Worm (Caenorhabditis elegans) whole organism, L4 larva: ENCODE data around the gene D2007.2.
A peak's percentile ranks its signal among the peaks of the same experiment; 100 is the strongest.

Experiments used
- F37D6.2 ChIP-seq: sonication (generic microtip); optimal IDR thresholded peaks from 2 replicates; lab custom pipeline; 2016; ENCODE audit warnings: mild to moderate bottlenecking, missing genetic modification characterization, missing compliant biosample characterization
- F49E8.2 ChIP-seq: sonication (generic microtip); optimal IDR thresholded peaks from 2 replicates; lab custom pipeline; 2016; ENCODE audit warnings: missing compliant biosample characterization, mild to moderate bottlenecking, missing genetic modification characterization, borderline replicate concordance
- T20F7.1 ChIP-seq: fragments of 200-800 bp; sonication (Bioruptor generic); optimal IDR thresholded peaks from 2 replicates; lab custom pipeline; 2018; ENCODE audit warnings: mild to moderate bottlenecking, missing genetic modification characterization, missing compliant biosample characterization
- Y5F2A.4 ChIP-seq: fragments of 200-800 bp; sonication (Bioruptor generic); optimal IDR thresholded peaks from 2 replicates; lab custom pipeline; 2018; ENCODE audit warnings: mild to moderate bottlenecking, missing genetic modification characterization, missing compliant biosample characterization
- ZK337.2 ChIP-seq: fragments of 200-800 bp; sonication (Bioruptor generic); IDR thresholded peaks from 2 replicates; pipeline ENCODE4 v1.3.6; 2022; ENCODE audit warnings: missing genetic modification reagents, missing genetic modification characterization, missing compliant biosample characterization
- aha-1 ChIP-seq: fragments of 150-350 bp; peaks from one replicate; lab custom pipeline; 2014; ENCODE audit warnings: missing biosample characterization, missing genetic modification characterization
- aly-2 ChIP-seq: sonication (generic microtip); optimal IDR thresholded peaks from 2 replicates; lab custom pipeline; 2018; ENCODE audit warnings: missing biosample characterization, missing genetic modification characterization
- attf-4 ChIP-seq: sonication (generic microtip); optimal IDR thresholded peaks from 3 replicates; lab custom pipeline; 2017; ENCODE audit warnings: missing biosample characterization, missing genetic modification characterization
- ces-1 ChIP-seq: fragments of 150-350 bp; sonication (generic microtip); optimal IDR thresholded peaks from 4 replicates; lab custom pipeline; 2014; ENCODE audit warnings: missing biosample characterization, missing genetic modification reagents, missing genetic modification characterization
- daf-8 ChIP-seq: fragments of 200-800 bp; sonication (Bioruptor generic); IDR thresholded peaks from 2 replicates; pipeline ENCODE4 v1.3.6; 2022; ENCODE audit warnings: missing genetic modification characterization, missing compliant biosample characterization
- dmd-6 ChIP-seq: fragments of 200-800 bp; sonication (Bioruptor generic); IDR thresholded peaks from 2 replicates; pipeline ENCODE4 v1.3.6; 2022; ENCODE audit warnings: missing genetic modification reagents, missing genetic modification characterization, missing compliant biosample characterization
- duxl-1 ChIP-seq: sonication (generic microtip); optimal IDR thresholded peaks from 2 replicates; lab custom pipeline; 2016; ENCODE audit warnings: mild to moderate bottlenecking, missing genetic modification characterization, moderate library complexity, missing compliant biosample characterization; ENCODE audit not compliant: poor library complexity
- dve-1 ChIP-seq: sonication (generic microtip); optimal IDR thresholded peaks from 2 replicates; lab custom pipeline; 2017; ENCODE audit warnings: antibody characterized with exemption, mild to moderate bottlenecking, missing genetic modification characterization, missing compliant biosample characterization; ENCODE audit not compliant: insufficient read depth
- egl-43 ChIP-seq: fragments of 200-800 bp; sonication (Bioruptor generic); IDR thresholded peaks from 2 replicates; pipeline ENCODE4 v1.3.6; 2022; ENCODE audit warnings: missing genetic modification reagents, missing genetic modification characterization, missing compliant biosample characterization
- fkh-10 ChIP-seq: fragments of 150-350 bp; optimal IDR thresholded peaks from 2 replicates; lab custom pipeline; 2014; ENCODE audit warnings: missing biosample characterization, missing genetic modification reagents, missing genetic modification characterization
- fos-1 ChIP-seq: fragments of 150-350 bp; optimal IDR thresholded peaks from 2 replicates; lab custom pipeline; 2014; ENCODE audit warnings: missing biosample characterization, missing genetic modification characterization
- hlh-11 ChIP-seq: fragments of 200-800 bp; sonication (Bioruptor generic); optimal IDR thresholded peaks from 2 replicates; lab custom pipeline; 2018; ENCODE audit warnings: mild to moderate bottlenecking, missing genetic modification characterization, missing compliant biosample characterization
- hlh-30 ChIP-seq: sonication (generic microtip); optimal IDR thresholded peaks from 2 replicates; lab custom pipeline; 2017; ENCODE audit warnings: antibody characterized with exemption, mild to moderate bottlenecking, missing genetic modification characterization, missing compliant biosample characterization; ENCODE audit not compliant: insufficient read depth
- lim-7 ChIP-seq: fragments of 200-800 bp; sonication (Bioruptor generic); IDR thresholded peaks from 2 replicates; pipeline ENCODE4 v1.3.6; 2022; ENCODE audit warnings: missing genetic modification characterization, missing compliant biosample characterization
- lin-15B ChIP-seq: fragments of 150-350 bp; sonication (generic microtip); optimal IDR thresholded peaks from 3 replicates; lab custom pipeline; 2014; ENCODE audit warnings: missing biosample characterization, missing genetic modification characterization
- lin-29 ChIP-seq: fragments of 200-800 bp; sonication (Bioruptor generic); IDR thresholded peaks from 2 replicates; pipeline ENCODE4 v1.3.6; 2022; ENCODE audit warnings: missing genetic modification reagents, missing genetic modification characterization, missing compliant biosample characterization
- lin-38 ChIP-seq: fragments of 200-800 bp; sonication (Bioruptor generic); IDR thresholded peaks from 2 replicates; pipeline ENCODE4 v1.3.6; 2022; ENCODE audit warnings: missing genetic modification reagents, missing genetic modification characterization, missing compliant biosample characterization
- lin-39 ChIP-seq: fragments of 150-350 bp; optimal IDR thresholded peaks from 2 replicates; lab custom pipeline; 2014; ENCODE audit warnings: missing biosample characterization, missing genetic modification reagents, missing genetic modification characterization
- lir-3 ChIP-seq: sonication (generic microtip); optimal IDR thresholded peaks from 2 replicates; lab custom pipeline; 2016; ENCODE audit warnings: mild to moderate bottlenecking, missing genetic modification characterization, missing compliant biosample characterization
- lsy-2 ChIP-seq, 2 experiments: fragments of 150-350 bp in 1 of 2; sonication (generic microtip) in 1 of 2; optimal IDR thresholded peaks; 2 replicates each; lab custom pipeline; 2014 to 2017; ENCODE audit warnings: missing biosample characterization in 2 of 2, missing genetic modification characterization in 2 of 2
- madf-5 ChIP-seq, 2 experiments: fragments of 200-800 bp; sonication (Bioruptor generic); IDR thresholded peaks; 2 replicates each; pipeline ENCODE4 v1.3.6; 2022; ENCODE audit warnings: missing compliant biosample characterization in 2 of 2, missing genetic modification characterization in 2 of 2
- mdt-29 ChIP-seq: fragments of 200-800 bp; sonication (Bioruptor generic); IDR thresholded peaks from 2 replicates; pipeline ENCODE4 v1.3.6; 2022; ENCODE audit warnings: missing genetic modification reagents, missing genetic modification characterization, missing compliant biosample characterization
- mes-2 ChIP-seq: sonication (generic microtip); optimal IDR thresholded peaks from 2 replicates; lab custom pipeline; 2016; ENCODE audit warnings: missing genotype, mild to moderate bottlenecking, missing genetic modification characterization, missing compliant biosample characterization; ENCODE audit not compliant: poor library complexity, severe bottlenecking
- nhr-10 ChIP-seq: fragments of 150-350 bp; optimal IDR thresholded peaks from 2 replicates; lab custom pipeline; 2014; ENCODE audit warnings: missing biosample characterization, missing genetic modification characterization
- nhr-237 ChIP-seq: sonication (generic microtip); optimal IDR thresholded peaks from 2 replicates; lab custom pipeline; 2017; ENCODE audit warnings: missing biosample characterization, missing genetic modification characterization
- nhr-42 ChIP-seq: fragments of 200-800 bp; sonication (Bioruptor generic); IDR thresholded peaks from 2 replicates; pipeline ENCODE4 v1.3.6; 2022; ENCODE audit warnings: missing genetic modification characterization, missing compliant biosample characterization
- rbr-2 ChIP-seq: sonication (generic microtip); optimal IDR thresholded peaks from 2 replicates; lab custom pipeline; 2016; ENCODE audit warnings: missing genotype, missing genetic modification characterization, missing compliant biosample characterization
- saeg-2 ChIP-seq: fragments of 200-800 bp; sonication (Bioruptor generic); IDR thresholded peaks from 2 replicates; pipeline ENCODE4 v1.3.6; 2022; ENCODE audit warnings: missing genetic modification reagents, missing genetic modification characterization, missing compliant biosample characterization
- set-16 ChIP-seq: fragments of 200-800 bp; sonication (Bioruptor generic); IDR thresholded peaks from 2 replicates; pipeline ENCODE4 v1.3.6; 2022; ENCODE audit warnings: missing genetic modification reagents, missing genetic modification characterization, missing compliant biosample characterization
- spr-1 ChIP-seq: sonication (generic microtip); optimal IDR thresholded peaks from 2 replicates; lab custom pipeline; 2016; ENCODE audit warnings: mild to moderate bottlenecking, missing genetic modification characterization, missing compliant biosample characterization
- tag-97 ChIP-seq: fragments of 200-800 bp; sonication (Bioruptor generic); IDR thresholded peaks from 2 replicates; pipeline ENCODE4 v1.3.6; 2022; ENCODE audit warnings: missing genetic modification characterization, missing compliant biosample characterization
- tra-1 ChIP-seq: fragments of 200-800 bp; sonication (Bioruptor generic); IDR thresholded peaks from 2 replicates; pipeline ENCODE4 v1.3.6; 2022; ENCODE audit warnings: missing genetic modification reagents, missing genetic modification characterization, missing compliant biosample characterization
- unc-62 ChIP-seq, 3 experiments: fragments of 150-350 bp in 1 of 3; sonication (generic microtip); optimal IDR thresholded peaks in 2 of 3; peaks in 1 of 3; 1 replicate in 1 of 3; 2 replicates in 2 of 3; lab custom pipeline; 2014 to 2017; ENCODE audit warnings: missing biosample characterization in 3 of 3, missing genetic modification characterization in 3 of 3, missing genetic modification reagents in 3 of 3, missing genotype in 1 of 3
- zfp-3 ChIP-seq: fragments of 200-800 bp; sonication (Bioruptor generic); conservative IDR thresholded peaks from 2 replicates; pipeline ENCODE4 v1.3.6; 2022; ENCODE audit warnings: missing genetic modification reagents, missing genetic modification characterization, missing compliant biosample characterization

D2007.2 gene

ce11 chrIII:8109459-8110057 lies 39.2 kb upstream of the D2007.2 start (continued):
- TF ChIP-seq mdt-29 (GFP tag; lab: Robert Waterston, UW), result peak; percentile 68; the same call in 1 of the 2 replicates
- peak; percentile 66 for TF ChIP-seq tra-1 (GFP tag; lab: Robert Waterston, UW)
- peak; percentile 96 for TF ChIP-seq egl-43
- TF ChIP-seq tag-97 (GFP tag; lab: Robert Waterston, UW), result no peak
- peak; percentile 86 for TF ChIP-seq mes-2
- peak; percentile 49 for TF ChIP-seq lir-3
- peak; percentile 79 for TF ChIP-seq lin-38 (GFP tag; lab: Robert Waterston, UW)
- TF ChIP-seq nhr-42 (GFP tag; lab: Robert Waterston, UW), result peak; percentile 71
- peak; percentile 1 to 79 for TF ChIP-seq lsy-2 (tag; optimal IDR thresholded peaks at IDR 0.05; lab: Kevin White, UChicago)
- no peak for TF ChIP-seq F37D6.2 (tag; lab: Kevin White, UChicago)
- peak; percentile 50 for TF ChIP-seq hlh-11
- TF ChIP-seq set-16 (GFP tag; lab: Robert Waterston, UW), result peak; percentile 46; the same call in 1 of the 2 replicates
- TF ChIP-seq fkh-10 (GFP tag; lab: Kevin White, UChicago), result peak; percentile 9
- TF ChIP-seq nhr-10 (tag; lab: Kevin White, UChicago), result no peak
- no peak for TF ChIP-seq ces-1 (GFP tag; lab: Kevin White, UChicago)
- TF ChIP-seq zfp-3 (GFP tag; lab: Robert Waterston, UW), result 0 out of 2 replicates have a peak, but pooled peaks have one; percentile 40
- TF ChIP-seq T20F7.1, result peak; percentile 26

- TF ChIP-seq mes-2, result no peak
- TF ChIP-seq fos-1, result no peak
- peak; percentile 63 for TF ChIP-seq aha-1
- no peak for TF ChIP-seq hlh-11
- no peak for TF ChIP-seq dve-1 (tag; lab: Kevin White, UChicago)
- no peak for TF ChIP-seq saeg-2 (GFP tag; lab: Robert Waterston, UW)
- TF ChIP-seq unc-62 (GFP tag; optimal IDR thresholded peaks at IDR 0.05 in 1 of 2; lab: Kevin White, UChicago), result peak in 1 of 2 experiments; percentile 52
- TF ChIP-seq unc-62 (tag; optimal IDR thresholded peaks at IDR 0.05; lab: Kevin White, UChicago), result no peak
- TF ChIP-seq lin-15B (tag; lab: Kevin White, UChicago), result no peak
- no peak for TF ChIP-seq lin-29 (GFP tag; lab: Robert Waterston, UW)
- no peak for TF ChIP-seq duxl-1 (tag; lab: Kevin White, UChicago)
- TF ChIP-seq, all 104 proteins: peak for 2
Observed at ce11 chrIII:8111347-8111746, 37.4 kb upstream of the D2007.2 start.

ce11 chrIII:8115877-8116276 lies 32.9 kb upstream of the D2007.2 start:
- no peak for TF ChIP-seq rbr-2 (tag; lab: Kevin White, UChicago)
- TF ChIP-seq set-16 (GFP tag; lab: Robert Waterston, UW), result peak; percentile 59
- no peak for TF ChIP-seq aly-2
- TF ChIP-seq attf-4 (tag; lab: Kevin White, UChicago), result no peak
- no peak for TF ChIP-seq ZK337.2 (GFP tag; lab: Robert Waterston, UW)
- TF ChIP-seq nhr-42 (GFP tag; lab: Robert Waterston, UW), result no peak
- TF ChIP-seq spr-1 (tag; lab: Kevin White, UChicago), result no peak
- no peak for TF ChIP-seq daf-8 (GFP tag; lab: Robert Waterston, UW)
- TF ChIP-seq lim-7 (GFP tag; lab: Robert Waterston, UW), result 0 out of 2 replicates have a peak, but pooled peaks have one; percentile 36
- 0 out of 4 replicates have a peak, but pooled peaks of 1 of the 2 experiments have one; percentile 27 for TF ChIP-seq madf-5 (GFP tag; IDR thresholded peaks at IDR 0.05; lab: Robert Waterston, UW)
- no peak for TF ChIP-seq Y5F2A.4 (GFP tag; lab: Kevin White, UChicago)
- no peak for TF ChIP-seq dmd-6 (GFP tag; lab: Robert Waterston, UW)
- TF ChIP-seq nhr-237 (tag; lab: Kevin White, UChicago), result no peak
- no peak for TF ChIP-seq mes-2
- no peak for TF ChIP-seq lin-39 (tag; lab: Kevin White, UChicago)
- TF ChIP-seq F49E8.2 (tag; lab: Kevin White, UChicago), result no peak
- TF ChIP-seq hlh-30 (tag; lab: Kevin White, UChicago), result no peak
